Worm (Caenorhabditis elegans): Measurements from ENCODE around the gene lipl-1.

DNA sequence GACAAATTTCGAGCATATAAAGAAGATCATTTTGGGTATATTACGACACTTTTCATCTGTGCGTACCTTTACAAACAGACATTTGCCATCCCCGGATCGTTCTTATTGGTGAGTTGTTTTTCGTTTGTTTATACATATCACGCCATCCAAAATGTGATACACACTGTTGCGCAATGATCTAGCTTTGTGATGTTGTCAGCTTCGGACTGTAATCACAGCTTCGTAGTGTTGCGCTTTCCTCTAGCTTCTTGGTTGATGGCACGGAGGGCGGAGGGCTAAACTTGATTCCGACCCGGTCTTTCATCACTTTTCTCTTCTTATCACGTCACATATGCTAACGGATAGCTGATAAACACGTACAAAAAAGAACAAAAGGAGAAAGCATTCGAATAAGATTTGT is 40.4 kb upstream of the lipl-1 start:
- TF ChIP-seq W03F9.2 (tag; optimal IDR thresholded peaks at IDR 0.05) (no peak), him-1 (tag; optimal IDR thresholded peaks at IDR 0.05) (no peak)

All from whole organism, L4/young adult.